Worm (Caenorhabditis elegans): ENCODE data around the gene cyn-16.

cyn-16 gene

ce11 chrII:12064680-12065135 lies 28.2 kb upstream of the cyn-16 start, which contains the start of gene arrd-8:
TSS of gene arrd-8 (plus strand) at chrII:12065085.
- TF ChIP-seq elt-2 (tag; optimal IDR thresholded peaks at IDR 0.05) (peak; percentile 64), pha-4 (tag; optimal IDR thresholded peaks at IDR 0.05) (peak; percentile 55), egl-27 (tag; optimal IDR thresholded peaks at IDR 0.05) (no peak), nhr-77 (tag; optimal IDR thresholded peaks at IDR 0.05) (no peak), pqm-1 (tag; optimal IDR thresholded peaks at IDR 0.05) (peak; percentile 92)

ce11 chrII:12063076-12063475 lies 26.5 kb upstream of the cyn-16 start:
- no peak for TF ChIP-seq ceh-28 (tag; optimal IDR thresholded peaks at IDR 0.05)
- TF ChIP-seq pqm-1 (tag; optimal IDR thresholded peaks at IDR 0.05) = peak; percentile 34
- no peak for TF ChIP-seq nhr-237 (tag; optimal IDR thresholded peaks at IDR 0.05)
- no peak for TF ChIP-seq elt-1 (tag; optimal IDR thresholded peaks at IDR 0.05)
- peak; percentile 0 for TF ChIP-seq pha-4 (tag; optimal IDR thresholded peaks at IDR 0.05)
- TF ChIP-seq nhr-12 (tag; optimal IDR thresholded peaks at IDR 0.05) = no peak
- TF ChIP-seq jun-1 (tag; optimal IDR thresholded peaks at IDR 0.05) = no peak
- TF ChIP-seq daf-12 (tag; optimal IDR thresholded peaks at IDR 0.05) = no peak
- TF ChIP-seq elt-2 (tag; optimal IDR thresholded peaks at IDR 0.05) = peak; percentile 72
- no peak for TF ChIP-seq ztf-4 (tag; optimal IDR thresholded peaks at IDR 0.05)
- no peak for TF ChIP-seq mml-1 (tag; optimal IDR thresholded peaks at IDR 0.05)

- TF ChIP-seq ama-1 (optimal IDR thresholded peaks at IDR 0.05) = no peak
- no peak for TF ChIP-seq nhr-23 (tag; optimal IDR thresholded peaks at IDR 0.05)
- TF ChIP-seq nhr-237 (tag; optimal IDR thresholded peaks at IDR 0.05) = no peak
- no peak for TF ChIP-seq daf-12 (tag; optimal IDR thresholded peaks at IDR 0.05)
- TF ChIP-seq nhr-76 (tag; optimal IDR thresholded peaks at IDR 0.05) = no peak
- no peak for TF ChIP-seq sea-2 (GFP tag; optimal IDR thresholded peaks at IDR 0.05)
- no peak for TF ChIP-seq mdl-1 (tag; optimal IDR thresholded peaks at IDR 0.05)
- TF ChIP-seq ceh-28 (tag; optimal IDR thresholded peaks at IDR 0.05) = no peak
- TF ChIP-seq pha-4 (tag; optimal IDR thresholded peaks at IDR 0.05) = no peak
- no peak for TF ChIP-seq nhr-25 (tag; optimal IDR thresholded peaks at IDR 0.05)
- TF ChIP-seq mml-1 (tag; optimal IDR thresholded peaks at IDR 0.05) = no peak
- no peak for TF ChIP-seq ceh-82 (tag; optimal IDR thresholded peaks at IDR 0.05)
- no peak for TF ChIP-seq unc-39 (tag; optimal IDR thresholded peaks at IDR 0.05)
- TF ChIP-seq skn-1 (tag; optimal IDR thresholded peaks at IDR 0.05) = no peak
- TF ChIP-seq unc-62 (GFP tag; optimal IDR thresholded peaks at IDR 0.05) = no peak
- TF ChIP-seq tbx-2 (tag; optimal IDR thresholded peaks at IDR 0.05) = no peak
- no peak for TF ChIP-seq nfya-1 (tag; optimal IDR thresholded peaks at IDR 0.05; ENCODE audit: insufficient read depth)
- TF ChIP-seq ztf-11 (tag; optimal IDR thresholded peaks at IDR 0.05) = no peak
Observed at ce11 chrII:12062521-12062920, 26.0 kb upstream of the cyn-16 start, which contains the start of gene arrd-7. TSS of gene arrd-7 (minus strand) at chrII:12062621.

- no peak for TF ChIP-seq daf-12 (tag; optimal IDR thresholded peaks at IDR 0.05)
- no peak for TF ChIP-seq ZK546.5 (tag; optimal IDR thresholded peaks at IDR 0.05)
- TF ChIP-seq pqm-1 (tag; optimal IDR thresholded peaks at IDR 0.05) = no peak
- no peak for TF ChIP-seq ceh-16 (tag; optimal IDR thresholded peaks at IDR 0.05)
- TF ChIP-seq ama-1 (optimal IDR thresholded peaks at IDR 0.05) = peak; percentile 65
- TF ChIP-seq lsy-12 (tag; optimal IDR thresholded peaks at IDR 0.05) = peak; percentile 51
- TF ChIP-seq skn-1 (tag; optimal IDR thresholded peaks at IDR 0.05) = no peak
- TF ChIP-seq ceh-9 (tag; optimal IDR thresholded peaks at IDR 0.05) = no peak
- no peak for TF ChIP-seq ztf-11 (tag; optimal IDR thresholded peaks at IDR 0.05)
- TF ChIP-seq mdl-1 (tag; optimal IDR thresholded peaks at IDR 0.05) = no peak
- TF ChIP-seq elt-3 (tag; optimal IDR thresholded peaks at IDR 0.05) = no peak
- no peak for TF ChIP-seq pha-4 (tag; optimal IDR thresholded peaks at IDR 0.05)
- no peak for TF ChIP-seq fkh-10 (GFP tag; optimal IDR thresholded peaks at IDR 0.05)
- TF ChIP-seq nhr-28 (tag; optimal IDR thresholded peaks at IDR 0.05) = no peak
- peak; percentile 74 for TF ChIP-seq nhr-43 (tag; optimal IDR thresholded peaks at IDR 0.05; ENCODE audit: poor library complexity, severe bottlenecking)
- TF ChIP-seq nhr-23 (tag; optimal IDR thresholded peaks at IDR 0.05) = no peak
- TF ChIP-seq nhr-67 (tag; optimal IDR thresholded peaks at IDR 0.05) = no peak
- TF ChIP-seq egl-5 (tag; optimal IDR thresholded peaks at IDR 0.05) = no peak
- no peak for TF ChIP-seq tbx-2 (tag; optimal IDR thresholded peaks at IDR 0.05)
- TF ChIP-seq nhr-76 (tag; optimal IDR thresholded peaks at IDR 0.05) = no peak
- TF ChIP-seq ceh-28 (tag; optimal IDR thresholded peaks at IDR 0.05) = no peak
- TF ChIP-seq mml-1 (tag; optimal IDR thresholded peaks at IDR 0.05) = no peak
Observed at ce11 chrII:12059872-12060271, 23.3 kb upstream of the cyn-16 start.
